Worm (Caenorhabditis elegans) whole organism, L4/young adult: ENCODE results near the gene F42F12.14.
"Not testable (repeated sequence)": the region's sequence is repeated elsewhere in the genome, so short reads cannot be mapped to it uniquely, and the experiment has no call there.

Source experiments
- W03F9.2 ChIP-seq: fragments of 150-350 bp; optimal IDR thresholded peaks from 2 replicates; lab custom pipeline; 2014; ENCODE audit warnings: missing biosample characterization, missing genetic modification characterization
- dao-5 ChIP-seq: sonication (generic microtip); optimal IDR thresholded peaks from 2 replicates; lab custom pipeline; 2016; ENCODE audit warnings: missing genotype, missing genetic modification characterization, moderate library complexity, missing compliant biosample characterization
- him-1 ChIP-seq: sonication (generic microtip); optimal IDR thresholded peaks from 2 replicates; lab custom pipeline; 2016; ENCODE audit warnings: missing genotype, missing genetic modification reagents, missing genetic modification characterization, missing compliant biosample characterization

The F42F12.14 gene

ce11 chrX:12348329-12348728, at the start of gene F42F12.14:
F42F12.14 (plus strand) TSS chrX:12348629.
- TF ChIP-seq dao-5 (tag; lab: Kevin White, UChicago) (no peak), him-1 (tag; lab: Kevin White, UChicago) (no peak), W03F9.2 (tag; lab: Kevin White, UChicago) (no peak)

- TF ChIP-seq W03F9.2 (tag; lab: Kevin White, UChicago), result no peak
- TF ChIP-seq him-1 (tag; lab: Kevin White, UChicago), result no peak
Observed at ce11 chrX:12299834-12300233, 48.6 kb upstream of the F42F12.14 start, which contains the start of gene W06D11.5. W06D11.5 (plus strand) TSS chrX:12300134.

ce11 chrX:12302755-12303154, 45.7 kb upstream of the F42F12.14 start, which contains the start of gene dot-1.3:
dot-1.3 (minus strand) TSS chrX:12302855.
- not testable (repeated sequence) for TF ChIP-seq W03F9.2, him-1, dao-5 (tag; lab: Kevin White, UChicago)

ce11 chrX:12304231-12304630, 44.2 kb upstream of the F42F12.14 start:
- TF ChIP-seq W03F9.2 (tag; lab: Kevin White, UChicago) (no peak), dao-5 (tag; lab: Kevin White, UChicago) (no peak), him-1 (tag; lab: Kevin White, UChicago) (no peak)

- TF ChIP-seq W03F9.2 (tag; lab: Kevin White, UChicago) (no peak), him-1 (tag; lab: Kevin White, UChicago) (no peak), dao-5 (tag; lab: Kevin White, UChicago) (no peak)
Observed at ce11 chrX:12306565-12306964, 41.9 kb upstream of the F42F12.14 start, which contains the start of gene phf-32. phf-32 (plus strand) TSS chrX:12306865.

ce11 chrX:12308045-12308499, 40.4 kb upstream of the F42F12.14 start, which contains the start of gene F17A2.16:
F17A2.16 (plus strand) TSS chrX:12308449.
- TF ChIP-seq dao-5, him-1, W03F9.2 (tag; lab: Kevin White, UChicago): not testable (repeated sequence)

- TF ChIP-seq W03F9.2 (tag; lab: Kevin White, UChicago), result no peak
- no peak for TF ChIP-seq him-1 (tag; lab: Kevin White, UChicago)
- no peak for TF ChIP-seq dao-5 (tag; lab: Kevin White, UChicago)
Observed at ce11 chrX:12313779-12314178, 34.6 kb upstream of the F42F12.14 start.

ce11 chrX:12314395-12314794, 34.0 kb upstream of the F42F12.14 start:
- TF ChIP-seq dao-5 (tag; lab: Kevin White, UChicago), result no peak
- TF ChIP-seq him-1 (tag; lab: Kevin White, UChicago), result no peak
- TF ChIP-seq W03F9.2 (tag; lab: Kevin White, UChicago), result no peak

ce11 chrX:12315268-12315667, 33.2 kb upstream of the F42F12.14 start, which contains the start of gene xtr-2:
xtr-2 (plus strand) TSS chrX:12315568.
- TF ChIP-seq W03F9.2 (tag; lab: Kevin White, UChicago) (no peak), dao-5 (tag; lab: Kevin White, UChicago) (no peak), him-1 (tag; lab: Kevin White, UChicago) (no peak)

- no peak for TF ChIP-seq dao-5 (tag; lab: Kevin White, UChicago)
- TF ChIP-seq W03F9.2 (tag; lab: Kevin White, UChicago), result no peak
- TF ChIP-seq him-1 (tag; lab: Kevin White, UChicago), result no peak
Observed at ce11 chrX:12317560-12317959, 30.9 kb upstream of the F42F12.14 start.

- TF ChIP-seq dao-5 (tag; lab: Kevin White, UChicago) (no peak), W03F9.2 (tag; lab: Kevin White, UChicago) (no peak), him-1 (tag; lab: Kevin White, UChicago) (no peak)
Observed at ce11 chrX:12320737-12321136, 27.7 kb upstream of the F42F12.14 start, which contains the start of gene ceh-40. ceh-40 (minus strand) TSS chrX:12320777.

- TF ChIP-seq W03F9.2 (tag; lab: Kevin White, UChicago), result no peak
- no peak for TF ChIP-seq him-1 (tag; lab: Kevin White, UChicago)
- TF ChIP-seq dao-5 (tag; lab: Kevin White, UChicago), result no peak
Observed at ce11 chrX:12321357-12321756, 27.1 kb upstream of the F42F12.14 start, which contains the start of gene F17A2.13. F17A2.13 (plus strand) TSS chrX:12321657.

ce11 chrX:12323439-12323838, 25.0 kb upstream of the F42F12.14 start, which contains the start of gene srd-40:
srd-40 (plus strand) TSS chrX:12323739.
- TF ChIP-seq dao-5 (tag; lab: Kevin White, UChicago) (no peak), him-1 (tag; lab: Kevin White, UChicago) (no peak), W03F9.2 (tag; lab: Kevin White, UChicago) (no peak)

ce11 chrX:12326424-12326823, 22.0 kb upstream of the F42F12.14 start, which contains the start of gene srd-41:
srd-41 (plus strand) TSS chrX:12326724.
- TF ChIP-seq him-1 (tag; lab: Kevin White, UChicago) (no peak), W03F9.2 (tag; lab: Kevin White, UChicago) (no peak), dao-5 (tag; lab: Kevin White, UChicago) (no peak)
